Worm (Caenorhabditis elegans) whole organism, young adult: ENCODE results near the gene K04A8.20.

Experiments used
- F49E8.2 ChIP-seq: sonication (generic microtip); optimal IDR thresholded peaks from 3 replicates; lab custom pipeline; 2017; ENCODE audit warnings: missing genetic modification characterization, mild to moderate bottlenecking, missing compliant biosample characterization, antibody characterized with exemption, moderate library complexity; ENCODE audit not compliant: insufficient read depth
- nfya-1 ChIP-seq: sonication (generic microtip); optimal IDR thresholded peaks from 2 replicates; lab custom pipeline; 2017; ENCODE audit warnings: antibody characterized with exemption, missing compliant biosample characterization, missing genetic modification characterization, borderline replicate concordance; ENCODE audit not compliant: insufficient read depth
- tbp1 ChIP-seq: fragments of 200-800 bp; sonication (Bioruptor generic); optimal IDR thresholded peaks from 2 replicates; lab custom pipeline; 2018; ENCODE audit warnings: mild to moderate bottlenecking, missing genetic modification characterization, missing compliant biosample characterization
- unc-62 ChIP-seq: fragments of 150-350 bp; optimal IDR thresholded peaks from 2 replicates; lab custom pipeline; 2014; ENCODE audit warnings: missing biosample characterization, missing genetic modification reagents, missing genetic modification characterization

DNA sequence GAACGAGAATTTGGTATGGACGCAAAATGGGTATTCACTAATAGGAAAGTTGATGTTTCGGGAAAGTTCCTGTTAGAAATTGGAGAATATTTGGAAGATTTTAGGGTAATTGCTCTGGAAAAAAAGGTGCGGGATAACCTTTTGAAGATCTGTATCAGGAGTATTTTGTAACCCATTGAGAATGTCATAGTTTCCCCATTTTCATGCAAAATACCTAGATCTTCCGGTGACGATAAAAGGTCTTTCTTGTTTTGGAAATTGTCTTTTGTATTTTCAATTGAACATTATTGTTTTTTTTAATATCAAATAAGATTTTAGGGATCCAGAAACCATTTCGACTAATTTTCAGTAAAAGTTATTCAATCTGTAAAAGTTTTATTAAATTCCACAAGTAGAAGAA is 12.3 kb downstream of the K04A8.20 start, which contains the start of gene spp-19:
- TF ChIP-seq unc-62 (GFP tag; lab: Kevin White, UChicago): no peak
- no peak for TF ChIP-seq nfya-1
- no peak for TF ChIP-seq F49E8.2 (tag; lab: Kevin White, UChicago)
- TF ChIP-seq tbp1 (GFP tag; lab: Kevin White, UChicago): no peak
